Worm (Caenorhabditis elegans) whole organism, early embryonic: Measurements from ENCODE around the gene F35G2.1.

Source experiments
- ama-1 ChIP-seq: fragments of 150-350 bp; optimal IDR thresholded peaks from 2 replicates; lab custom pipeline; 2014
- hmbx-1 ChIP-seq: sonication (generic microtip); optimal IDR thresholded peaks from 2 replicates; lab custom pipeline; 2016; ENCODE audit warnings: mild to moderate bottlenecking, missing genetic modification characterization, missing compliant biosample characterization

- no peak for TF ChIP-seq ama-1
- no peak for TF ChIP-seq hmbx-1 (tag; lab: Kevin White, UChicago)
Observed at ce11 chrIV:12229679-12230078, 26.6 kb downstream of the F35G2.1 start, which contains the start of gene sre-18.
